Worm (Caenorhabditis elegans) whole organism, L3 larva: ENCODE measurements around the gene F08D12.2.

ENCODE experiments used
- R02D3.7 ChIP-seq: fragments of 150-350 bp; optimal IDR thresholded peaks from 2 replicates; lab custom pipeline; 2014; ENCODE audit warnings: missing biosample characterization, missing genetic modification characterization
- ZK546.5 ChIP-seq: sonication (generic microtip); optimal IDR thresholded peaks from 2 replicates; lab custom pipeline; 2017; ENCODE audit warnings: missing biosample characterization, missing genetic modification characterization
- aly-2 ChIP-seq: fragments of 150-350 bp; optimal IDR thresholded peaks from 2 replicates; lab custom pipeline; 2014; ENCODE audit warnings: missing biosample characterization, missing genetic modification characterization
- ceh-16 ChIP-seq: sonication (generic microtip); optimal IDR thresholded peaks from 2 replicates; lab custom pipeline; 2017; ENCODE audit warnings: missing biosample characterization, missing genetic modification characterization
- ceh-28 ChIP-seq: fragments of 150-350 bp; optimal IDR thresholded peaks from 2 replicates; lab custom pipeline; 2014; ENCODE audit warnings: missing biosample characterization, missing genetic modification reagents, missing genetic modification characterization
- ceh-82 ChIP-seq: fragments of 150-350 bp; optimal IDR thresholded peaks from 2 replicates; lab custom pipeline; 2014; ENCODE audit warnings: missing biosample characterization, missing genetic modification characterization
- ceh-9 ChIP-seq: sonication (generic microtip); optimal IDR thresholded peaks from 2 replicates; lab custom pipeline; 2018; ENCODE audit warnings: missing biosample characterization, missing genetic modification characterization
- egl-27 ChIP-seq: sonication (generic microtip); optimal IDR thresholded peaks from 4 replicates; lab custom pipeline; 2017; ENCODE audit warnings: missing biosample characterization, missing genetic modification reagents, missing genetic modification characterization
- elt-1 ChIP-seq: fragments of 150-350 bp; optimal IDR thresholded peaks from 2 replicates; lab custom pipeline; 2014; ENCODE audit warnings: missing biosample characterization, missing genetic modification characterization
- elt-2 ChIP-seq: sonication (generic microtip); optimal IDR thresholded peaks from 2 replicates; lab custom pipeline; 2016; ENCODE audit warnings: missing genetic modification reagents, mild to moderate bottlenecking, missing genetic modification characterization, missing compliant biosample characterization
- elt-3 ChIP-seq, 3 experiments: fragments of 150-350 bp in 1 of 3; sonication (generic microtip) in 2 of 3; optimal IDR thresholded peaks; 2 replicates in 2 of 3; 4 replicates in 1 of 3; lab custom pipeline; 2014 to 2017; ENCODE audit warnings: missing biosample characterization in 3 of 3, missing genetic modification characterization in 3 of 3
- fkh-2 ChIP-seq: fragments of 150-350 bp; optimal IDR thresholded peaks from 2 replicates; lab custom pipeline; 2014; ENCODE audit warnings: missing biosample characterization, missing genetic modification reagents, missing genetic modification characterization
- fos-1 ChIP-seq: fragments of 150-350 bp; optimal IDR thresholded peaks from 2 replicates; lab custom pipeline; 2014; ENCODE audit warnings: missing biosample characterization, missing genetic modification characterization
- hmg-11 ChIP-seq: sonication (generic microtip); optimal IDR thresholded peaks from 2 replicates; lab custom pipeline; 2016; ENCODE audit warnings: missing genetic modification characterization, missing compliant biosample characterization
- jun-1 ChIP-seq: fragments of 150-350 bp; optimal IDR thresholded peaks from 2 replicates; lab custom pipeline; 2014; ENCODE audit warnings: missing biosample characterization, missing genetic modification reagents, missing genetic modification characterization
- lin-15B ChIP-seq: fragments of 150-350 bp; optimal IDR thresholded peaks from 2 replicates; lab custom pipeline; 2014; ENCODE audit warnings: missing biosample characterization, missing genetic modification characterization
- lin-39 ChIP-seq: fragments of 150-350 bp; optimal IDR thresholded peaks from 2 replicates; lab custom pipeline; 2018; ENCODE audit warnings: missing biosample characterization, missing genetic modification reagents, missing genetic modification characterization
- lsy-12 ChIP-seq: sonication (generic microtip); optimal IDR thresholded peaks from 2 replicates; lab custom pipeline; 2016; ENCODE audit warnings: mild to moderate bottlenecking, missing genetic modification characterization, missing compliant biosample characterization
- mml-1 ChIP-seq: fragments of 150-350 bp; sonication (generic microtip); optimal IDR thresholded peaks from 3 replicates; lab custom pipeline; 2014; ENCODE audit warnings: missing biosample characterization, missing genetic modification characterization
- nfya-1 ChIP-seq: sonication (generic microtip); optimal IDR thresholded peaks from 2 replicates; lab custom pipeline; 2017; ENCODE audit warnings: missing genetic modification characterization, mild to moderate bottlenecking, missing compliant biosample characterization, antibody characterized with exemption, moderate library complexity; ENCODE audit not compliant: insufficient read depth
- nhr-11 ChIP-seq: fragments of 150-350 bp; optimal IDR thresholded peaks from 2 replicates; lab custom pipeline; 2014; ENCODE audit warnings: missing biosample characterization, missing genetic modification characterization
- nhr-23 ChIP-seq: fragments of 150-350 bp; optimal IDR thresholded peaks from 2 replicates; lab custom pipeline; 2014; ENCODE audit warnings: missing biosample characterization, missing genetic modification reagents, missing genetic modification characterization
- nhr-237 ChIP-seq: fragments of 150-350 bp; optimal IDR thresholded peaks from 2 replicates; lab custom pipeline; 2014; ENCODE audit warnings: missing biosample characterization, missing genetic modification characterization
- nhr-25 ChIP-seq: sonication (generic microtip); optimal IDR thresholded peaks from 2 replicates; lab custom pipeline; 2017; ENCODE audit warnings: missing biosample characterization, missing genetic modification characterization
- nhr-28 ChIP-seq: fragments of 150-350 bp; optimal IDR thresholded peaks from 2 replicates; lab custom pipeline; 2014; ENCODE audit warnings: missing biosample characterization, missing genetic modification characterization
- nhr-43 ChIP-seq: sonication (generic microtip); optimal IDR thresholded peaks from 2 replicates; lab custom pipeline; 2016; ENCODE audit warnings: mild to moderate bottlenecking, missing genetic modification characterization, missing compliant biosample characterization; ENCODE audit not compliant: poor library complexity, severe bottlenecking
- nhr-76 ChIP-seq: fragments of 150-350 bp; sonication (generic microtip); optimal IDR thresholded peaks from 5 replicates; lab custom pipeline; 2014; ENCODE audit warnings: missing biosample characterization, missing genetic modification characterization
- nhr-77 ChIP-seq: fragments of 150-350 bp; optimal IDR thresholded peaks from 2 replicates; lab custom pipeline; 2014; ENCODE audit warnings: missing biosample characterization, missing genetic modification characterization
- pha-4 ChIP-seq: fragments of 150-350 bp; optimal IDR thresholded peaks from 2 replicates; lab custom pipeline; 2014; ENCODE audit warnings: missing biosample characterization, missing genetic modification reagents, missing genetic modification characterization
- pqm-1 ChIP-seq: fragments of 150-350 bp; optimal IDR thresholded peaks from 2 replicates; lab custom pipeline; 2017; ENCODE audit warnings: missing biosample characterization, missing genetic modification characterization, inconsistent platforms
- skn-1 ChIP-seq: fragments of 150-350 bp; optimal IDR thresholded peaks from 2 replicates; lab custom pipeline; 2014; ENCODE audit warnings: missing biosample characterization, missing genetic modification characterization
- snpc-4 ChIP-seq: fragments of 150-350 bp; optimal IDR thresholded peaks from 2 replicates; lab custom pipeline; 2014; ENCODE audit warnings: missing biosample characterization, missing genetic modification characterization
- tbx-2 ChIP-seq: sonication (generic microtip); optimal IDR thresholded peaks from 2 replicates; lab custom pipeline; 2016; ENCODE audit warnings: mild to moderate bottlenecking, missing genetic modification characterization, missing compliant biosample characterization
- unc-39 ChIP-seq: sonication (generic microtip); optimal IDR thresholded peaks from 4 replicates; lab custom pipeline; 2017; ENCODE audit warnings: missing biosample characterization, missing genetic modification characterization
- unc-62 ChIP-seq: fragments of 150-350 bp; sonication (generic microtip); optimal IDR thresholded peaks from 4 replicates; lab custom pipeline; 2014; ENCODE audit warnings: missing biosample characterization, missing genetic modification reagents, missing genetic modification characterization
- ztf-11 ChIP-seq: fragments of 150-350 bp; optimal IDR thresholded peaks from 2 replicates; lab custom pipeline; 2014; ENCODE audit warnings: missing biosample characterization, missing genetic modification characterization
- ztf-4 ChIP-seq: fragments of 150-350 bp; optimal IDR thresholded peaks from 2 replicates; lab custom pipeline; 2014; ENCODE audit warnings: missing biosample characterization, missing genetic modification characterization

Gene F08D12.2

DNA sequence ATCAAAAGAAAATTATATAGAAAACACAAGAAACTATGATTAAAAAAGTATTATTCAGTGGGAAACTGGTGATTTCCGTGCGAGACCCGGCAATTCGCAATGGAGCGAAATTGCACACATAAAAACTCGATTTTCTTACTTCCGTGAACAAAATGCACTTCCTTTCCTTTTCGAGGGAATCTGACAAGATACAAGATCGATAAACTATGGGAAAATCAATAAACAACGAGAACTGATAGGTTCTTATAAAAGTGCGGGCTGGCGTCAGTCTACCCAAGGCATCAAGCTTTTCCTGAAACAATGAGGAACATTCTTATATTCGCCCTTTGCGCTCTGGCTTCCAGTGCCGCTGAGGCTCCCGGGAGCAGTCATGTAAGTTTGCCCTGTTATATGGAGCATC, 28.5 kb upstream of the F08D12.2 start, which contains the start of gene F29A7.3:
TSS of gene F29A7.3 (plus strand) at position 301 of the 400 bp plus-strand sequence.
- TF ChIP-seq fos-1 (tag; lab: Kevin White, UChicago) (no peak), aly-2 (tag; lab: Kevin White, UChicago) (no peak), skn-1 (no peak), nhr-23 (tag; lab: Kevin White, UChicago) (no peak), ceh-16 (tag; lab: Kevin White, UChicago) (no peak), ztf-4 (tag; lab: Kevin White, UChicago) (no peak), lin-39 (tag; lab: Kevin White, UChicago) (no peak), nhr-11 (tag; lab: Kevin White, UChicago) (no peak), fkh-2 (tag; lab: Kevin White, UChicago) (no peak), tbx-2 (tag; lab: Kevin White, UChicago) (no peak), lsy-12 (tag; lab: Kevin White, UChicago) (no peak), snpc-4 (tag; lab: Kevin White, UChicago) (no peak), pqm-1 (tag; lab: Kevin White, UChicago) (no peak)

DNA sequence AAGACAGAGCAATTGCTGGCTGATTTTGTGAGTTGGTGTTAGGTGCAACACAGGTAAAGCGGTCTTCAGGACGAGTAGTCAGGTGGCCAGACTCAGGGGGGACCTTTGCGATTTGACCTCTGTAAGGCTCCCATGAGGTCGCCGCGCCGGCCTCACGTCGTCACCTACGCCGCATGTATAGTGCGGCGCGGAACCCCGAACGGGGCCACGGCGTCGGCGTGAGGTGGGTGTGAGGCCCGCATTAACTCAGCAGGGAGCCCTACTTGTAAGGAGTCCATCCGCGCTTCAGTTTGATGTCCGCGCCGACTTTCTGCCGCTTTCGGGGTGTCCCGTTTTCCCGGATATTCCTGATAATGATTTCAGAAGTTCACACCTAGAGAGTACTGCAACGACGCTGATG, 26.9 kb upstream of the F08D12.2 start:
- TF ChIP-seq unc-39 (tag; lab: Kevin White, UChicago) (no peak), nhr-77 (tag; lab: Kevin White, UChicago) (no peak), nhr-28 (tag; lab: Kevin White, UChicago) (no peak), R02D3.7 (tag; lab: Kevin White, UChicago) (no peak)

DNA sequence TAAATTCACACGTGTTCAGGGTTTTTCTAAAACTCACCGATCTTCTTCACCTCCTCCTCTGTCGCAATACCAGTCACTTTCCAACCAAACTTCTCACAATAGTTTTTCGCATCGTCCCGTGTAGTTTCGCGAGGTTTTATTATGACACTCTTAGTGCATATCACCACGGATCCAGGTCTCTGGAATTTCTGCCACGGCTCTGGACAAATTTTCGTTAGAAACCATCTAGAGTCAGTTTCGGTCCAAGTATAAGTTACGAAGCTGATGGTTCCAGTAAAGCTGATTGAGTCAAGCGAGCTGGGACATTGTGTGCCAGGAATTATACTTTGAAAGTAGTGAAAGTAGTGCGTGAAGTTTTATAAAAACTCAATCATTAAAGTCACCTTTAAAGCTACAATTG, 25.1 kb upstream of the F08D12.2 start:
- no peak for TF ChIP-seq pqm-1 (tag; lab: Kevin White, UChicago)
- TF ChIP-seq tbx-2 (tag; lab: Kevin White, UChicago): no peak
- no peak for TF ChIP-seq ceh-82
- no peak for TF ChIP-seq nhr-25 (tag; lab: Kevin White, UChicago)
- TF ChIP-seq nhr-23 (tag; lab: Kevin White, UChicago): no peak
- no peak for TF ChIP-seq egl-27 (tag; lab: Kevin White, UChicago)
- no peak for TF ChIP-seq jun-1
- no peak for TF ChIP-seq mml-1 (tag; lab: Kevin White, UChicago)
- no peak for TF ChIP-seq nhr-237
- no peak for TF ChIP-seq nhr-43 (tag; lab: Kevin White, UChicago)
- no peak for TF ChIP-seq ztf-4 (tag; lab: Kevin White, UChicago)
- no peak for TF ChIP-seq lin-39 (tag; lab: Kevin White, UChicago)
- no peak for TF ChIP-seq ztf-11 (tag; lab: Kevin White, UChicago)
- TF ChIP-seq lsy-12 (tag; lab: Kevin White, UChicago): no peak
- TF ChIP-seq R02D3.7 (tag; lab: Kevin White, UChicago): no peak
- TF ChIP-seq ZK546.5: no peak
- no peak for TF ChIP-seq pha-4
- TF ChIP-seq hmg-11 (tag; lab: Kevin White, UChicago): no peak
- TF ChIP-seq, all 47 proteins: peak for 0

ce11 chrII:2757954-2758353, 23.5 kb upstream of the F08D12.2 start, which contains the start of gene F29A7.8:
Gene F29A7.8 (minus strand): TSS chrII:2758054.
- no peak for TF ChIP-seq tbx-2 (tag; lab: Kevin White, UChicago)

- no peak for TF ChIP-seq ceh-28
- TF ChIP-seq unc-62 (GFP tag; lab: Kevin White, UChicago): no peak
- no peak for TF ChIP-seq ztf-4 (tag; lab: Kevin White, UChicago)
- no peak for TF ChIP-seq ZK546.5
- TF ChIP-seq unc-39 (tag; lab: Kevin White, UChicago): no peak
- no peak for TF ChIP-seq elt-3 (tag; optimal IDR thresholded peaks at IDR 0.05; lab: Kevin White, UChicago)
- no peak for TF ChIP-seq elt-2 (tag; lab: Kevin White, UChicago)
- TF ChIP-seq fos-1 (tag; lab: Kevin White, UChicago): no peak
- no peak for TF ChIP-seq ceh-9
- TF ChIP-seq nhr-11 (tag; lab: Kevin White, UChicago): no peak
- TF ChIP-seq lin-15B (tag; lab: Kevin White, UChicago): no peak
- no peak for TF ChIP-seq nhr-76 (tag; lab: Kevin White, UChicago)
- no peak for TF ChIP-seq mml-1 (tag; lab: Kevin White, UChicago)
- no peak for TF ChIP-seq elt-1 (tag; lab: Kevin White, UChicago)
- no peak for TF ChIP-seq nfya-1 (tag; lab: Kevin White, UChicago)
- TF ChIP-seq snpc-4 (tag; lab: Kevin White, UChicago): no peak
Observed at ce11 chrII:2758476-2758875, 23.0 kb upstream of the F08D12.2 start, which contains the start of gene fbxb-107. Gene fbxb-107 (plus strand): TSS chrII:2758772.
